Worm (Caenorhabditis elegans) whole organism, early embryonic: ENCODE data around the gene W04E12.9.
A peak's percentile ranks its signal among the peaks of the same experiment; 100 is the strongest.

ENCODE experiments used
- B0310.2 ChIP-seq: sonication (generic microtip); optimal IDR thresholded peaks from 2 replicates; lab custom pipeline; 2016; ENCODE audit warnings: mild to moderate bottlenecking, missing genetic modification characterization, missing compliant biosample characterization
- F13C5.2 ChIP-seq: sonication (generic microtip); optimal IDR thresholded peaks from 2 replicates; lab custom pipeline; 2017; ENCODE audit warnings: mild to moderate bottlenecking, missing genetic modification characterization, inconsistent platforms, missing compliant biosample characterization
- aly-1 ChIP-seq: sonication (generic microtip); optimal IDR thresholded peaks from 2 replicates; lab custom pipeline; 2016; ENCODE audit warnings: missing genetic modification characterization, missing compliant biosample characterization
- ama-1 ChIP-seq: fragments of 150-350 bp; optimal IDR thresholded peaks from 2 replicates; lab custom pipeline; 2014
- ceh-13 ChIP-seq: fragments of 200-800 bp; sonication (Bioruptor generic); optimal IDR thresholded peaks from 2 replicates; lab custom pipeline; 2018; ENCODE audit warnings: mild to moderate bottlenecking, missing genetic modification characterization, missing compliant biosample characterization
- ceh-36 ChIP-seq: sonication (generic microtip); optimal IDR thresholded peaks from 2 replicates; lab custom pipeline; 2016; ENCODE audit warnings: missing genetic modification characterization, inconsistent platforms, missing compliant biosample characterization
- ets-7 ChIP-seq: sonication (generic microtip); optimal IDR thresholded peaks from 2 replicates; lab custom pipeline; 2016; ENCODE audit warnings: missing genotype, missing genetic modification characterization, missing compliant biosample characterization
- flt-1 ChIP-seq: fragments of 200-800 bp; sonication (Bioruptor generic); IDR thresholded peaks from 2 replicates; pipeline ENCODE4 v1.3.6; 2022; ENCODE audit warnings: missing genetic modification characterization, missing compliant biosample characterization
- hmbx-1 ChIP-seq: sonication (generic microtip); optimal IDR thresholded peaks from 2 replicates; lab custom pipeline; 2016; ENCODE audit warnings: mild to moderate bottlenecking, missing genetic modification characterization, missing compliant biosample characterization
- hmg-4 ChIP-seq: fragments of 200-800 bp; sonication (Bioruptor generic); optimal IDR thresholded peaks from 2 replicates; lab custom pipeline; 2018; ENCODE audit warnings: mild to moderate bottlenecking, missing genetic modification characterization, missing compliant biosample characterization
- hnd-1 ChIP-seq: sonication (generic microtip); optimal IDR thresholded peaks from 2 replicates; lab custom pipeline; 2016; ENCODE audit warnings: missing genetic modification characterization, missing compliant biosample characterization
- pes-1 ChIP-seq: fragments of 200-800 bp; sonication (Bioruptor generic); IDR thresholded peaks from 2 replicates; pipeline ENCODE4 v1.3.6; 2022; ENCODE audit warnings: missing genetic modification reagents, missing genetic modification characterization, missing compliant biosample characterization
- scrt-1 ChIP-seq: fragments of 200-800 bp; sonication (Bioruptor generic); IDR thresholded peaks from 2 replicates; pipeline ENCODE4 v1.3.6; 2022; ENCODE audit warnings: missing genetic modification characterization, missing compliant biosample characterization
- sea-1 ChIP-seq: fragments of 200-800 bp; sonication (Bioruptor generic); conservative IDR thresholded peaks from 2 replicates; pipeline ENCODE4 v1.3.6; 2022; ENCODE audit warnings: missing genetic modification characterization, missing compliant biosample characterization
- tbx-11 ChIP-seq: fragments of 200-800 bp; sonication (Bioruptor generic); IDR thresholded peaks from 2 replicates; pipeline ENCODE4 v1.3.6; 2022; ENCODE audit warnings: missing genetic modification characterization, missing compliant biosample characterization
- tbx-37 ChIP-seq: fragments of 200-800 bp; sonication (Bioruptor generic); conservative IDR thresholded peaks from 2 replicates; pipeline ENCODE4 v1.3.6; 2022; ENCODE audit warnings: missing genetic modification reagents, missing genetic modification characterization, missing compliant biosample characterization
- tra-4 ChIP-seq: sonication (generic microtip); optimal IDR thresholded peaks from 2 replicates; lab custom pipeline; 2017; ENCODE audit warnings: missing genetic modification characterization, missing compliant biosample characterization

The W04E12.9 gene

DNA sequence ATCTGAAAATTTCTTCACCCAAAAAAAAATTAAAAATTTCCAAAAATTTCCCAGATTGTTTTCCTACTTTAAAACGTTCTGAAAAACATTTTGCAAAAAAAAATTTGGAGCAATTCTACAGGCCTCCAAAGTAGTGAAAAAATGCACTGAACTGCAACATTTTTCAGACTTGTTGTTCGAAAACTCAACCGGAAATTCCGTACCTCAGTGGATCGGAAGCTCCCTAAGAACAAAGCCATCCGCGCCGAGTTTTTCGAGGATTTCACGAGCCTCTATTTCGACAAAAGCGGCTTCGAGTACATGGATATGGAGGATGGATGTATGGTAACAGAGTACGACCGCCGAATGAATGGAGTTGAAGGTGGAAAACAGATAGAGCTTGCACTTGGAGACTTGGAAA is 18.2 kb upstream of the W04E12.9 start, which contains the start of gene fbxa-131:
TSS of gene fbxa-131 (plus strand) at position 301 of the 400 bp plus-strand sequence.
- TF ChIP-seq hmbx-1 (tag; lab: Kevin White, UChicago) (no peak), ceh-13 (GFP tag; lab: Kevin White, UChicago) (no peak), B0310.2 (tag; lab: Kevin White, UChicago) (no peak), scrt-1 (GFP tag; lab: Robert Waterston, UW) (no peak), hnd-1 (tag; lab: Kevin White, UChicago) (no peak), ceh-36 (no peak), tbx-11 (GFP tag; lab: Robert Waterston, UW) (no peak), tbx-37 (GFP tag; lab: Robert Waterston, UW) (no peak), ets-7 (no peak), hmg-4 (GFP tag; lab: Kevin White, UChicago) (no peak), pes-1 (GFP tag; lab: Robert Waterston, UW) (no peak), aly-1 (tag; lab: Kevin White, UChicago) (no peak), ama-1 (lab: Kevin White, UChicago) (no peak), F13C5.2 (tag; lab: Kevin White, UChicago) (no peak)

DNA sequence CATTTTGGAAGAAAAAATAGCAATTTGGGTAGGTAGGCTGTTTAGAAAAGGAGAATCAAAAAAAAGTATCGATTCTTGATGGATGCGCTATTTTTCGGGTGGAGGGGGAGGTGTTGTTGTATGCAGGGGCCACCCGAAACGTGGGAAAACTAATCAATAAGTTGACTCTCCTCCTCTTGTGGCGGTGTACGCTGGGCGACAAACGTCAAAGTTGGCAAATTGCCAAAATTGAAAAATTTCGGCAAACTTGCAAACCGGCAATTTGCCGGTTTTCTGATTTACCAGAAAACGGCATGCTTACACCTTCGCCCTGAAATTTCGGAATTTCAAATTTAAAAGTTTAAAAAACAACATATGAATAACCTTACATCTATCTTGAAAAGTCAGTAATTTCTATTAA is 15.3 kb upstream of the W04E12.9 start, which contains the start of gene W04E12.2:
TSS of gene W04E12.2 (minus strand) at position 101 of the 400 bp plus-strand sequence.
- TF ChIP-seq scrt-1 (GFP tag; lab: Robert Waterston, UW) (no peak), sea-1 (no peak), ceh-36 (no peak), aly-1 (tag; lab: Kevin White, UChicago) (no peak), F13C5.2 (tag; lab: Kevin White, UChicago) (no peak), tra-4 (tag; lab: Kevin White, UChicago) (no peak), ama-1 (lab: Kevin White, UChicago) (no peak), ceh-13 (GFP tag; lab: Kevin White, UChicago) (no peak), hmbx-1 (tag; lab: Kevin White, UChicago) (no peak), hmg-4 (GFP tag; lab: Kevin White, UChicago) (no peak), ets-7 (no peak), flt-1 (no peak), tbx-11 (GFP tag; lab: Robert Waterston, UW) (no peak), hnd-1 (tag; lab: Kevin White, UChicago) (no peak), pes-1 (GFP tag; lab: Robert Waterston, UW) (no peak), tbx-37 (GFP tag; lab: Robert Waterston, UW) (no peak), B0310.2 (tag; lab: Kevin White, UChicago) (no peak)

DNA sequence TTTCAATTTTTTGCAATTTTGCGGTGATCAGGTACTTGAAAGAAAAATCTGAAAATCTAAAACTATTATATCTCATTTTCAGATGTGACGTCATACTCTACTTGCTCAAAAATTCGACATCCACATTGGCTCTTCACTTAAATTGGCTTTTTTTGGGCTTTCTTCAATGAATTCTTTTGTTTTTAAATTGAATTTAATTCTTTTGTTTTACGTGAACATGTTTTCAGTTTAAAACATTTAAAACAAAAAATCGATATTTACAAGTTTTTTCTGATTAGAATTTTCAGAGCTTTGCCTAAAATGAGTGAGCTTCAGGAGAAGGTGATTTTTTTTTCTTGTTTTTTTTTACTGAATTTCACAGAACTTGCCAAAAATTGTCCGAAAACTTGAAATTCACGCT is 14.7 kb upstream of the W04E12.9 start, which contains the start of gene W04E12.3:
TSS of gene W04E12.3 (plus strand) at position 301 of the 400 bp plus-strand sequence.
- TF ChIP-seq scrt-1 (GFP tag; lab: Robert Waterston, UW) (no peak), ama-1 (lab: Kevin White, UChicago) (no peak), pes-1 (GFP tag; lab: Robert Waterston, UW) (no peak), ceh-13 (GFP tag; lab: Kevin White, UChicago) (no peak), hmg-4 (GFP tag; lab: Kevin White, UChicago) (no peak), tra-4 (tag; lab: Kevin White, UChicago) (no peak), aly-1 (tag; lab: Kevin White, UChicago) (no peak), flt-1 (no peak), hnd-1 (tag; lab: Kevin White, UChicago) (no peak), tbx-37 (GFP tag; lab: Robert Waterston, UW) (no peak), ceh-36 (no peak), sea-1 (no peak), hmbx-1 (tag; lab: Kevin White, UChicago) (no peak), F13C5.2 (tag; lab: Kevin White, UChicago) (no peak), tbx-11 (GFP tag; lab: Robert Waterston, UW) (no peak), B0310.2 (tag; lab: Kevin White, UChicago) (no peak), ets-7 (no peak)

DNA sequence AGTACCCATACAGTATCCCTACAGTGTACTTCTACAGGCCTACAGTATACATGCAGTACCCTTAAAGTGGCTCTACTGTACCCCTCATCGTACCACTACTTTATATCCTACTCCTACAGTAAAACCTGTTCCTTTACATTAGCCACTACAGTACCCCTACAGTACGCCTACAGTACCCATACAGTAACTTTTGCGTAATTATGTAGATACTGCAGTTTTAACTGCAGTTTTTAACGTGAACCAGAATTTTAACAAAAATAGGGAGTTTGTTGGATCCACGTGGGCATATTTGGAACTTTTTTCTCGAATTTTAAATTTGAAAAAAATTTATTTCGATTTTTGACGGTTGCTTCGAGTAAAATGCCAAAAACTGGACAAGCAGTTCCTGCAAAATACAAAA is 13.0 kb upstream of the W04E12.9 start, which contains the start of gene W04E12.4:
TSS of gene W04E12.4 (plus strand) at position 301 of the 400 bp plus-strand sequence.
- no peak for TF ChIP-seq tbx-37 (GFP tag; lab: Robert Waterston, UW)
- TF ChIP-seq hmbx-1 (tag; lab: Kevin White, UChicago): no peak
- no peak for TF ChIP-seq sea-1
- no peak for TF ChIP-seq scrt-1 (GFP tag; lab: Robert Waterston, UW)
- TF ChIP-seq hnd-1 (tag; lab: Kevin White, UChicago): no peak
- TF ChIP-seq B0310.2 (tag; lab: Kevin White, UChicago): no peak
- TF ChIP-seq ceh-13 (GFP tag; lab: Kevin White, UChicago): no peak

DNA sequence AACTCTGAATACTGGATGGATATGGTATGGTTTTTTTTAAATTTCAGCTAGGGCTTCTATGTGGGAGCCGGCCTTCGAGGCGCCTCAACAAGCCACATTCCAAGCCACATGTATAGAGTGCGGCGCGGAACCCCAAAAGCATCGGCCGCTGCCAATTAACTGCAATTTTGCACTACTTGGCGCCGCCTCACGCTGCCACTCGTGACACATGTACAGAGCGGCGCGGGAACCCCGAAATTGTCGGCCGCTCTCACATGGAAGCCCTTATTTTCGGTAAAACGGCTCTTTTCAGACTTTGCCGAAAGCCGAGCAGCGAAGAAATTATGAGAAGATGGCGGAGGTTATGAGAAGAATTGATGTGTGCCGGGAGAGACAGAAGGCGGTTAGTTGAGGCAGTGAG is 12.6 kb upstream of the W04E12.9 start:
- TF ChIP-seq ceh-13 (GFP tag; lab: Kevin White, UChicago): no peak
- TF ChIP-seq flt-1: no peak
- 0 out of 2 replicates have a peak, but pooled peaks have one; percentile 32 for TF ChIP-seq sea-1

DNA sequence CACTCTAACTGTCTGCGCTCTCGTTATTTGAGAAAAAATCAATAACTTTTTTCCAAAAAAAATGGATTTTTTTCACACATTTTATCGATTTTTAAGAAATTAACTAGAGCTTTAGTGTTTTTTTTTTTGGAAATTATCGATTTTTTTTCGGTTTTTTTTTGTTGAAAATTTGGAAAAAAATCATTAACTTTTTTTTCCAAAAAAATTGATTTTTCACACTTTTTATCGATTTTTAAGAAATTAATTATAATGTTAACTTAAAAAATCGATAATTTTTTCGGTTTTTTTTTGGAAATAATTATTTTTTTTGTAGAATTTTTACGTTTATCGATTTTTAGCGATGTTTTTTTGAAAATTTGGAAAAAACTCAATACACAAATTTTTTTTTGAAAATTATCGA is 12.1 kb upstream of the W04E12.9 start:
- TF ChIP-seq flt-1: no peak
- no peak for TF ChIP-seq ets-7
- TF ChIP-seq F13C5.2 (tag; lab: Kevin White, UChicago): no peak
- TF ChIP-seq ceh-13 (GFP tag; lab: Kevin White, UChicago): no peak
- no peak for TF ChIP-seq tra-4 (tag; lab: Kevin White, UChicago)
- TF ChIP-seq hmbx-1 (tag; lab: Kevin White, UChicago): no peak

DNA sequence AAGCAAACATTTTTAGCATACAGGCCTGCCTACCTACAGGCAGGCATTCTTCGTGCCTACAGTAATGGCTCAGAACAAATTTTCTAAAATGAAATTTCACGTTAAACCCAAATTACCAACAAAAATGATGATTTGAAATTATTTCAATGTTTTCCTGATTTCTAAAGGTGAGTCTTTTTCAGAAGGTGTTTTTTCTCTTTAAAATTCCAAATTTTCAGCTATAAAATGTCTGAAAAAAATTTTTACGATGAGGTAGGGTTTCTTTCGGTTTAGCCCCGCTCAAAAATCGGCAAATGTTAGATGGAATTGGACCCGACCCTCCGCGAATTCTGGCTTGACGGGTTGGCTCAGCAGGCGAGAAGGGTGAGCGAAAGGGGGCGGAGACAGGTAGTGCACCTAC is 10.5 kb upstream of the W04E12.9 start, which contains the start of gene W04E12.5:
TSS of gene W04E12.5 (plus strand) at position 301 of the 400 bp plus-strand sequence.
- TF ChIP-seq tbx-37 (GFP tag; lab: Robert Waterston, UW): no peak
- TF ChIP-seq B0310.2 (tag; lab: Kevin White, UChicago): no peak
- no peak for TF ChIP-seq tbx-11 (GFP tag; lab: Robert Waterston, UW)
- TF ChIP-seq F13C5.2 (tag; lab: Kevin White, UChicago): no peak
- TF ChIP-seq ceh-13 (GFP tag; lab: Kevin White, UChicago): no peak
- no peak for TF ChIP-seq ets-7
- TF ChIP-seq flt-1: no peak
- TF ChIP-seq ceh-36: no peak
- TF ChIP-seq sea-1: no peak
